Fruit fly (Drosophila melanogaster): ENCODE results near the gene beta-Spec.

DNA sequence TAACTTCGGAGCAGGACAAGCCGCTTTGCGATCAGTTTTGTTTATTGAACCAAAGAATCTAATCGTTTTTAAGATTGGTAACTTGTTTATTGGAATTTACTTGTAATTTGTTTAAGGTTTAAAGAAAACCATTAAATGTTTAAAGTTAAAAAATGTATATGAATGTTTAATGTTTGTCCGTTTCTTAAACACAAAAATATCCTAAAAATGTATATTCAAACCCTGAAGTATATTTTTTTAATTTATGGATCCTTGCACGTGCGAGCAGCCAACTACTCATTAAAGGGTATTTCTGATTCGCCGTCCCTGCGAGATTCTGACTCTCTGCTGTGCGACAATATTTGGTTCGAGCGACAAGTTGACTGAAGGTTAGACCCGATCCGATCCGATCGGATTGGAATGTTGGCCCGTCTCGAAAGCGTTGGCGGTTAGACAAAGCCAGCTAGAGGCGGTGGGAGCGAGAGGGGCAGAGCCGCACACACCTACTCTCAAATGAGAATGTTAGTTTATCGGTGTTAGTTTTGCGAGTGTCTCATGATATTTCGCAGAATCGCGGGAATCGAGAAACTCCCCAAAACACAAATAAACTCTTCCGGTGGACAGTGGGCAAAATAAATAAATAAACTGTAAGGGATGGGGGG lies 41.8 kb downstream of the beta-Spec start:
- TF ChIP-seq peb (GFP tag; IDR thresholded peaks at IDR 0.05) (peak; percentile 7; the same call in 1 of the 2 replicates), unpg (GFP tag; optimal IDR thresholded peaks at IDR 0.05) (peak; percentile 81), Dll (GFP tag; IDR thresholded peaks at IDR 0.05; ENCODE audit: partially characterized antibody) (no peak), bbx (GFP tag; IDR thresholded peaks at IDR 0.05; ENCODE audit: partially characterized antibody) (0 out of 2 replicates have a peak, but pooled peaks have one; percentile 8), dysf (GFP tag; IDR thresholded peaks at IDR 0.05) (peak; percentile 87; the same call in 2 of the 3 replicates), PHDP (tag; optimal IDR thresholded peaks at IDR 0.05) (peak; percentile 89), CG11696 (GFP tag; IDR thresholded peaks at IDR 0.05) (peak; percentile 46; the same call in 1 of the 2 replicates)
